Fruit fly (Drosophila melanogaster): ENCODE results near the gene CG15824.

Gene CG15824

DNA sequence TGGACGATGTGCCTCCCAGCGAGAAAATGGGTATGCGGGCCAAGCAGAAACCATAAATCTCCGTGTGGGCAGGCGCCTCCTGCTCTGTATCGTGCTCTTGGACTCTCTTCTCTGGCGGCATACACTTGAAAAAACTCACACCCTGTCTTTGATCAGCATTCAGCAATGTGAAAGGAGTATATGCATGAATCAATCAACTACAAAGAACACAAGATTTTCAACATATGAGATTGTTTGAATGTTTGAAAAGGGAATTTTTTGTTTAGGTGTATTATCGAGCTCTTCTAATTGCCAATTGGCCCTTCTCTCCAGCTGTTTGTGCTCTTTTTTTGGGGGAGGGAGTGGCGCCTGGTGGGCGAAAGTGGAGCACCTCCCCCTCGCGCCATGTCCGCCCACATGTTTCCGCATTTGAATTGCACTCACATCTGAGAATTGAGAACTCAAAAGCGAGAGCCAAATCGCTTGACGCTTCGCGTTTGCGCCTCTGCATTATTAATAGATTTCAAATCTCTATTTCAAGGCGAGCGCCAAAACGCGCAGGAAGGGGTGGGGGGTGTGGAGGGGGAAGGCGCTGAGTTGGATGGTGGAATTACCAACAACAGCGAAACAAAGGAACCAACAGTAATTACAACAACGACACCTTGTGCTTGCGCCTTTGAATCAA lies 39.5 kb downstream of the CG15824 start (continued):
- peak; percentile 88 for TF ChIP-seq tx (GFP tag; optimal IDR thresholded peaks at IDR 0.05)
- TF ChIP-seq MBD-R2 (GFP tag; IDR thresholded peaks at IDR 0.05), result peak; percentile 68
- TF ChIP-seq tap (tag; optimal IDR thresholded peaks at IDR 0.05), result peak; percentile 88
- peak; percentile 78 for TF ChIP-seq en (GFP tag; optimal IDR thresholded peaks at IDR 0.05)
- peak; percentile 2 for TF ChIP-seq CG30020 (tag; optimal IDR thresholded peaks at IDR 0.05)
- TF ChIP-seq jumu (GFP tag; optimal IDR thresholded peaks at IDR 0.05), result peak; percentile 91
- TF ChIP-seq mam (GFP tag; optimal IDR thresholded peaks at IDR 0.05), result peak; percentile 90
- peak; percentile 94 for TF ChIP-seq dysf (GFP tag; IDR thresholded peaks at IDR 0.05)
- peak; percentile 75 for TF ChIP-seq BtbVII (GFP tag; optimal IDR thresholded peaks at IDR 0.05)
- peak; percentile 83 for TF ChIP-seq CG8089 (GFP tag; optimal IDR thresholded peaks at IDR 0.05)
- peak; percentile 86 for TF ChIP-seq ttk (GFP tag; IDR thresholded peaks at IDR 0.05)
- TF ChIP-seq stc (GFP tag; IDR thresholded peaks at IDR 0.05), result peak; percentile 88
- TF ChIP-seq CG16815 (GFP tag; optimal IDR thresholded peaks at IDR 0.05), result peak; percentile 56
- TF ChIP-seq ind (GFP tag; optimal IDR thresholded peaks at IDR 0.05), result peak; percentile 89
- peak; percentile 88 for TF ChIP-seq Side (GFP tag; optimal IDR thresholded peaks at IDR 0.05)
- TF ChIP-seq pan (optimal IDR thresholded peaks at IDR 0.05), result no peak
- TF ChIP-seq pan (GFP tag; optimal IDR thresholded peaks at IDR 0.05 in 1 of 2, IDR thresholded peaks at IDR 0.05 in 1 of 2), result peak in 1 of 2 experiments; percentile 92
- TF ChIP-seq Ravus (GFP tag; IDR thresholded peaks at IDR 0.05), result peak; percentile 73
- peak; percentile 83 for TF ChIP-seq Aef1 (GFP tag; IDR thresholded peaks at IDR 0.05)
- no peak for TF ChIP-seq nom (GFP tag; optimal IDR thresholded peaks at IDR 0.05)
- peak; percentile 62; the same call in 2 of the 3 replicates for TF ChIP-seq jigr1 (GFP tag; IDR thresholded peaks at IDR 0.05)
- TF ChIP-seq CG4617 (GFP tag; optimal IDR thresholded peaks at IDR 0.05; ENCODE audit: borderline replicate concordance), result peak; percentile 38
- peak; percentile 87 for TF ChIP-seq ATbp (GFP tag; optimal IDR thresholded peaks at IDR 0.05)
- 0 out of 2 replicates have a peak, but pooled peaks have one; percentile 33 for TF ChIP-seq CkIIα-i1 (GFP tag; IDR thresholded peaks at IDR 0.05)
- peak; percentile 59 for TF ChIP-seq twi (tag; optimal IDR thresholded peaks at IDR 0.05)
- TF ChIP-seq Antp (GFP tag; optimal IDR thresholded peaks at IDR 0.05), result peak; percentile 92
- TF ChIP-seq CG17802 (tag; optimal IDR thresholded peaks at IDR 0.05), result peak; percentile 69
- TF ChIP-seq Dref (GFP tag; IDR thresholded peaks at IDR 0.05), result peak; percentile 38; the same call in 1 of the 2 replicates
- TF ChIP-seq CG12155 (GFP tag; optimal IDR thresholded peaks at IDR 0.05), result peak; percentile 79
- peak; percentile 92 for TF ChIP-seq CG10366 (GFP tag; IDR thresholded peaks at IDR 0.05)
- peak; percentile 73 for TF ChIP-seq Nf-YB (GFP tag; optimal IDR thresholded peaks at IDR 0.05)
- peak; percentile 84 for TF ChIP-seq dimm (GFP tag; IDR thresholded peaks at IDR 0.05)
- peak; percentile 81 for TF ChIP-seq Camta (GFP tag; optimal IDR thresholded peaks at IDR 0.05)
- peak; percentile 90 for TF ChIP-seq nau (GFP tag; optimal IDR thresholded peaks at IDR 0.05)
- TF ChIP-seq CG2678 (tag; optimal IDR thresholded peaks at IDR 0.05), result peak; percentile 92
- TF ChIP-seq CG9609 (GFP tag; optimal IDR thresholded peaks at IDR 0.05), result peak; percentile 88
- TF ChIP-seq Sox102F (GFP tag; optimal IDR thresholded peaks at IDR 0.05), result peak; percentile 91
- TF ChIP-seq vfl (GFP tag; optimal IDR thresholded peaks at IDR 0.05), result peak; percentile 54
- TF ChIP-seq aop (GFP tag; IDR thresholded peaks at IDR 0.05), result peak; percentile 67; the same call in 1 of the 2 replicates
- TF ChIP-seq CG18262 (tag; optimal IDR thresholded peaks at IDR 0.05), result peak; percentile 80
- TF ChIP-seq Med (GFP tag), result peak; percentile 99
- TF ChIP-seq sna (GFP tag; IDR thresholded peaks at IDR 0.05; ENCODE audit: partially characterized antibody), result no peak
- TF ChIP-seq CG8290 (GFP tag; optimal IDR thresholded peaks at IDR 0.05), result peak; percentile 57
- TF ChIP-seq CG8290 (tag; optimal IDR thresholded peaks at IDR 0.05), result peak in 1 of 2 experiments; percentile 97
- TF ChIP-seq unc-4 (GFP tag; IDR thresholded peaks at IDR 0.05; ENCODE audit: partially characterized antibody), result no peak
- TF ChIP-seq Doc2 (GFP tag; IDR thresholded peaks at IDR 0.05), result 0 out of 2 replicates have a peak, but pooled peaks have one; percentile 40
- TF ChIP-seq CG17829 (tag; optimal IDR thresholded peaks at IDR 0.05), result peak; percentile 83
- TF ChIP-seq CG12744 (GFP tag; optimal IDR thresholded peaks at IDR 0.05), result peak; percentile 78
- TF ChIP-seq cas (GFP tag; IDR thresholded peaks at IDR 0.05), result peak; percentile 79
- peak; percentile 85 for TF ChIP-seq Bteb2 (GFP tag; optimal IDR thresholded peaks at IDR 0.05)
- TF ChIP-seq CG33213 (GFP tag; optimal IDR thresholded peaks at IDR 0.05), result peak; percentile 83
